Worm (Caenorhabditis elegans) whole organism, early embryonic: ENCODE results near the gene sre-43.

Source experiments
- F13C5.2 ChIP-seq: sonication (generic microtip); optimal IDR thresholded peaks from 2 replicates; lab custom pipeline; 2017; ENCODE audit warnings: mild to moderate bottlenecking, missing genetic modification characterization, inconsistent platforms, missing compliant biosample characterization
- aly-1 ChIP-seq: sonication (generic microtip); optimal IDR thresholded peaks from 2 replicates; lab custom pipeline; 2016; ENCODE audit warnings: missing genetic modification characterization, missing compliant biosample characterization
- ama-1 ChIP-seq: fragments of 150-350 bp; optimal IDR thresholded peaks from 2 replicates; lab custom pipeline; 2014
- ceh-36 ChIP-seq: sonication (generic microtip); optimal IDR thresholded peaks from 2 replicates; lab custom pipeline; 2016; ENCODE audit warnings: missing genetic modification characterization, inconsistent platforms, missing compliant biosample characterization
- ets-7 ChIP-seq: sonication (generic microtip); optimal IDR thresholded peaks from 2 replicates; lab custom pipeline; 2016; ENCODE audit warnings: missing genotype, missing genetic modification characterization, missing compliant biosample characterization
- hmg-4 ChIP-seq: fragments of 200-800 bp; sonication (Bioruptor generic); optimal IDR thresholded peaks from 2 replicates; lab custom pipeline; 2018; ENCODE audit warnings: mild to moderate bottlenecking, missing genetic modification characterization, missing compliant biosample characterization
- pes-1 ChIP-seq: fragments of 200-800 bp; sonication (Bioruptor generic); IDR thresholded peaks from 2 replicates; pipeline ENCODE4 v1.3.6; 2022; ENCODE audit warnings: missing genetic modification reagents, missing genetic modification characterization, missing compliant biosample characterization
- tbx-11 ChIP-seq: fragments of 200-800 bp; sonication (Bioruptor generic); IDR thresholded peaks from 2 replicates; pipeline ENCODE4 v1.3.6; 2022; ENCODE audit warnings: missing genetic modification characterization, missing compliant biosample characterization
- tbx-37 ChIP-seq: fragments of 200-800 bp; sonication (Bioruptor generic); conservative IDR thresholded peaks from 2 replicates; pipeline ENCODE4 v1.3.6; 2022; ENCODE audit warnings: missing genetic modification reagents, missing genetic modification characterization, missing compliant biosample characterization
- tra-4 ChIP-seq: sonication (generic microtip); optimal IDR thresholded peaks from 2 replicates; lab custom pipeline; 2017; ENCODE audit warnings: missing genetic modification characterization, missing compliant biosample characterization

DNA sequence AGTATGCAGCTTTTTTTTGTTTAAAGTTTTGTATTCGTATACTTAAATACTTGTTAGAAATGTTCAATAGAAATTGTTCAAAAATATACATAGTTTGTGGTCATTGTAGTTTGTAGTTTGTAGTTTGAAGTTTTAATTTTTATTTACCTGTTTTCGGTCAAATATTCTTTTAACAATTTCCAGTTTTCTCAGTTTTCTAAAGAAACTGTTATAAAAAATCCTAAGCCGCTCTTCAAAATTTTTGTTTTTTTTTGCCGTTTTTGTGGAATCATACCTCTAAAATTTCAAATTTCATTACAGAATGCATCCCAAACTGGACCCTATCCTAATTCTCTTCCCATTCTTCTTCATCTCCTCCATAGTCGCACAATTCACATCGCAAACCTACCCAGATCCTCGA, 37.3 kb upstream of the sre-43 start, which contains the start of gene F01D5.6:
- TF ChIP-seq ama-1 (lab: Kevin White, UChicago) (no peak), hmg-4 (GFP tag; lab: Kevin White, UChicago) (no peak), aly-1 (tag; lab: Kevin White, UChicago) (no peak), ceh-36 (tag; lab: Kevin White, UChicago) (no peak), tbx-11 (GFP tag; lab: Robert Waterston, UW) (no peak), tra-4 (tag; lab: Kevin White, UChicago) (no peak), pes-1 (GFP tag; lab: Robert Waterston, UW) (no peak), ets-7 (tag; lab: Kevin White, UChicago) (no peak), tbx-37 (no peak), F13C5.2 (no peak)
